Fruit fly (Drosophila melanogaster) whole organism, pupa: ENCODE measurements around the gene INPP5E.

Source experiments
- CG10348 ChIP-seq: fragments of 200-800 bp; sonication (Bioruptor generic); IDR thresholded peaks from 2 replicates; pipeline ENCODE4 v1.3.6; 2022; ENCODE audit warnings: missing biosample characterization, missing genetic modification characterization
- CG12605 ChIP-seq: fragments of 200-800 bp; sonication (Bioruptor generic); IDR thresholded peaks from 2 replicates; pipeline ENCODE4 v1.3.6; 2022; ENCODE audit warnings: missing biosample characterization, missing genetic modification characterization
- CG13204 ChIP-seq: fragments of 200-800 bp; sonication (Bioruptor generic); optimal IDR thresholded peaks from 2 replicates; lab custom pipeline; 2018; ENCODE audit warnings: missing biosample characterization, mild to moderate bottlenecking, missing genetic modification characterization, moderate library complexity
- CG15710 ChIP-seq: fragments of 200-800 bp; sonication (Bioruptor generic); optimal IDR thresholded peaks from 2 replicates; lab custom pipeline; 2018; ENCODE audit warnings: missing biosample characterization, mild to moderate bottlenecking, missing genetic modification characterization, moderate library complexity
- CG34367 ChIP-seq: fragments of 200-800 bp; sonication (Bioruptor generic); optimal IDR thresholded peaks from 2 replicates; lab custom pipeline; 2018; ENCODE audit warnings: missing biosample characterization, mild to moderate bottlenecking, missing genetic modification characterization
- CG4496 ChIP-seq: fragments of 200-800 bp; sonication (Bioruptor generic); IDR thresholded peaks from 3 replicates; pipeline ENCODE4 v1.3.6; 2022; ENCODE audit warnings: missing biosample characterization, missing genetic modification characterization
- CG8301 ChIP-seq: fragments of 200-800 bp; sonication (Bioruptor generic); optimal IDR thresholded peaks from 2 replicates; lab custom pipeline; 2018; ENCODE audit warnings: missing biosample characterization, mild to moderate bottlenecking, missing genetic modification characterization
- D1 ChIP-seq: fragments of 200-800 bp; sonication (Bioruptor generic); optimal IDR thresholded peaks from 2 replicates; lab custom pipeline; 2018; ENCODE audit warnings: missing biosample characterization, mild to moderate bottlenecking, missing genetic modification characterization, moderate library complexity
- EcR ChIP-seq: fragments of 200-800 bp; sonication (Bioruptor generic); optimal IDR thresholded peaks from 3 replicates; lab custom pipeline; 2019; ENCODE audit warnings: missing biosample characterization, missing genetic modification characterization, mild to moderate bottlenecking, moderate library complexity, missing genetic modification reagents
- Ets98B ChIP-seq: fragments of 200-800 bp; sonication (Bioruptor generic); IDR thresholded peaks from 2 replicates; pipeline ENCODE4 v1.3.6; 2022; ENCODE audit warnings: missing biosample characterization, missing genetic modification characterization
- Pif1B ChIP-seq: fragments of 200-800 bp; sonication (Bioruptor generic); optimal IDR thresholded peaks from 3 replicates; lab custom pipeline; 2016; ENCODE audit warnings: missing biosample characterization, missing genetic modification characterization
- gl ChIP-seq: fragments of 200-800 bp; sonication (Bioruptor generic); optimal IDR thresholded peaks from 2 replicates; lab custom pipeline; 2018; ENCODE audit warnings: missing biosample characterization, mild to moderate bottlenecking, missing genetic modification characterization

DNA sequence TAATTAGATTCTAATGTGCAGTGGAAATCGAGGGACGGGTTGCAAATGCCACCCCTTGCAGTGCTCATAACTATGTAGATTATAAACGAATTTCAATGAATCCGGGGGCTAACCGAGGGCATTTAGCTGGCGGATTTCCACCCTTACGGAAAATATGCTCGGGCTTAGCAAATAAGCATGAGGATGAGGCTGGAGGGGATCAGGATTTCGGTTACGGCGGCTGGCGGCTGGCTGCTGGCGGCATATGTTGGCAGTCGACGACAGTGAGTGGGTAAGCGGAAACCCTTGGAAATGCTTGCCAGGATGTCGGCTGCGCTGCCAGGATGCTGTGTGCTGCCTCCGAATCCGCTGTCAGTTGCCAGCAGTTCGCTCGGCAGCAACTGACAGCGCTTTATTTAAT is 17.1 kb downstream of the INPP5E start:
- no peak for TF ChIP-seq EcR (GFP tag; lab: Kevin White, UChicago)
- no peak for TF ChIP-seq CG10348 (GFP tag; lab: Robert Waterston, UW)
- TF ChIP-seq gl (tag; lab: Kevin White, UChicago): no peak
- TF ChIP-seq CG13204 (GFP tag; lab: Kevin White, UChicago): no peak
- TF ChIP-seq CG8301 (tag; lab: Kevin White, UChicago): no peak
- no peak for TF ChIP-seq D1 (tag; lab: Kevin White, UChicago)
- TF ChIP-seq Pif1B (GFP tag; lab: Kevin White, UChicago): no peak
- TF ChIP-seq CG4496 (GFP tag; lab: Robert Waterston, UW): no peak
- no peak for TF ChIP-seq CG12605
- no peak for TF ChIP-seq Ets98B (GFP tag; lab: Robert Waterston, UW)
- TF ChIP-seq CG34367 (tag; lab: Kevin White, UChicago): no peak
- no peak for TF ChIP-seq CG15710 (tag; lab: Kevin White, UChicago)
